Worm (Caenorhabditis elegans) whole organism, midembryonic: ENCODE results near the gene srz-54.

Experiments used
- flt-1 ChIP-seq: fragments of 200-800 bp; sonication (Bioruptor generic); IDR thresholded peaks from 2 replicates; pipeline ENCODE4 v1.3.6; 2022; ENCODE audit warnings: missing genetic modification characterization, missing compliant biosample characterization
- tab-1 ChIP-seq: fragments of 200-800 bp; sonication (Bioruptor generic); IDR thresholded peaks from 2 replicates; pipeline ENCODE4 v1.3.6; 2022; ENCODE audit warnings: missing genetic modification characterization, missing compliant biosample characterization

DNA sequence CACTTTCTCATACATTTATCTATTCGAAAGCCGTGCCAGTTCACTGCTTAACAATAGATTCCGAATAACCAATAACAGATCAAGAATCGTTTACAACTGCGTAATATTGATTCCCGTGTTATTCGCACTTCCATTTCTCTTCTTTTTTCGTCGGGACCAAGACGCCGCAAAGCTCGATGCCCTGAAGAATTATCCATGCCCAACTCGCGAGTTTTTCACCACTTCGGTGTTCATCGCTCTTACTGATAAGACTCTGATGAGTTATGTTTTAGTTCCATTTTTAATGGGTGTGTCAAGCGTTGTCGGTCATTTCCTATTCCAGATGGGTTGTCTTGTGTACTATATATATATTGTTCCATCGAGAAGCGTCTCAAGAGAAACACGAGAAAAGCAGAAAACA lies 7.1 kb upstream of the srz-54 start:
- TF ChIP-seq flt-1 = no peak
- no peak for TF ChIP-seq tab-1 (GFP tag; lab: Robert Waterston, UW)
